Worm (Caenorhabditis elegans): Measurements from ENCODE around the gene scl-17.

Gene scl-17

ce11 chrII:1490813-1491212 lies 45.8 kb downstream of the scl-17 start:
- TF ChIP-seq ztf-4 (tag; optimal IDR thresholded peaks at IDR 0.05) (no peak), nhr-12 (tag; optimal IDR thresholded peaks at IDR 0.05) (no peak), C34F6.9 (tag; optimal IDR thresholded peaks at IDR 0.05) (no peak), sma-9 (GFP tag; optimal IDR thresholded peaks at IDR 0.05) (no peak), sma-9 (tag; optimal IDR thresholded peaks at IDR 0.05) (no peak), Y55F3AM.14 (GFP tag; optimal IDR thresholded peaks at IDR 0.05) (no peak), lin-39 (tag; optimal IDR thresholded peaks at IDR 0.05) (no peak), egl-27 (tag; optimal IDR thresholded peaks at IDR 0.05) (no peak), elt-1 (tag; optimal IDR thresholded peaks at IDR 0.05) (no peak), nhr-6 (tag; optimal IDR thresholded peaks at IDR 0.05) (no peak), dmd-4 (tag; optimal IDR thresholded peaks at IDR 0.05) (no peak), sem-4 (tag; optimal IDR thresholded peaks at IDR 0.05) (no peak)

Measured in whole organism, L2 larva.